Fruit fly (Drosophila melanogaster): ENCODE results near the gene CG46514.
"Not testable (repeated sequence)": the region's sequence is repeated elsewhere in the genome, so short reads cannot be mapped to it uniquely, and the experiment has no call there.

- not testable (repeated sequence) for TF ChIP-seq jim (GFP tag; optimal IDR thresholded peaks at IDR 0.05); Mio (GFP tag; optimal IDR thresholded peaks at IDR 0.05); CrebA (GFP tag; optimal IDR thresholded peaks at IDR 0.05; ENCODE audit: borderline replicate concordance); Dif (GFP tag; optimal IDR thresholded peaks at IDR 0.05; ENCODE audit: partially characterized antibody); Dfd (GFP tag; optimal IDR thresholded peaks at IDR 0.05); Sp1 (GFP tag; optimal IDR thresholded peaks at IDR 0.05); lola (GFP tag; optimal IDR thresholded peaks at IDR 0.05); woc (GFP tag; optimal IDR thresholded peaks at IDR 0.05); rgr (GFP tag; optimal IDR thresholded peaks at IDR 0.05); tai (GFP tag; optimal IDR thresholded peaks at IDR 0.05)
Measured at dm6 chrX:22231270-22231669, 34.3 kb downstream of the CG46514 start, which contains the start of gene CG46519.
